Fruit fly (Drosophila melanogaster) whole organism, embryonic: ENCODE measurements around the gene CG11905.
A peak's percentile ranks its signal among the peaks of the same experiment; 100 is the strongest.

Source experiments
- Adf1 ChIP-seq: fragments of 200-800 bp; sonication (Bioruptor generic); IDR thresholded peaks from 2 replicates; pipeline ENCODE4 v1.3.6; 2022; ENCODE audit warnings: missing biosample characterization, missing genetic modification characterization
- Antp ChIP-seq: fragments of 200-800 bp; sonication (Bioruptor generic); optimal IDR thresholded peaks from 3 replicates; lab custom pipeline; 2016; ENCODE audit warnings: missing biosample characterization, missing genetic modification characterization
- CG10959 ChIP-seq: fragments of 200-800 bp; sonication (Bioruptor generic); IDR thresholded peaks from 2 replicates; pipeline ENCODE4 v1.3.6; 2022; ENCODE audit warnings: missing biosample characterization, missing genetic modification characterization
- CG11247 ChIP-seq: fragments of 200-800 bp; sonication (Bioruptor generic); IDR thresholded peaks from 2 replicates; pipeline ENCODE4 v1.3.6; 2022; ENCODE audit warnings: missing biosample characterization, missing genetic modification characterization
- CG11504 ChIP-seq: fragments of 200-800 bp; sonication (Bioruptor generic); optimal IDR thresholded peaks from 3 replicates; lab custom pipeline; 2019; ENCODE audit warnings: missing biosample characterization, mild to moderate bottlenecking, missing genetic modification characterization, moderate library complexity
- CG11560 ChIP-seq: fragments of 200-800 bp; sonication (Bioruptor generic); IDR thresholded peaks from 3 replicates; pipeline ENCODE4 v1.3.6; 2022; ENCODE audit warnings: missing biosample characterization, missing genetic modification characterization
- CG11696 ChIP-seq: fragments of 200-800 bp; sonication (Bioruptor generic); IDR thresholded peaks from 2 replicates; pipeline ENCODE4 v1.3.6; 2022; ENCODE audit warnings: missing biosample characterization, missing genetic modification characterization
- CG14710 ChIP-seq: fragments of 200-800 bp; sonication (Bioruptor generic); optimal IDR thresholded peaks from 3 replicates; lab custom pipeline; 2019; ENCODE audit warnings: missing biosample characterization, mild to moderate bottlenecking, missing genetic modification characterization, moderate library complexity
- CG15514 ChIP-seq: fragments of 200-800 bp; sonication (Bioruptor generic); optimal IDR thresholded peaks from 3 replicates; lab custom pipeline; 2017; ENCODE audit warnings: missing biosample characterization, missing genetic modification characterization, mild to moderate bottlenecking, moderate library complexity, missing genetic modification reagents
- CG17829 ChIP-seq: fragments of 200-800 bp; optimal IDR thresholded peaks from 2 replicates; lab custom pipeline; 2019; ENCODE audit warnings: missing biosample characterization, mild to moderate bottlenecking, missing genetic modification characterization, moderate library complexity
- CG18619 ChIP-seq: fragments of 200-800 bp; sonication (Bioruptor generic); optimal IDR thresholded peaks from 3 replicates; lab custom pipeline; 2017; ENCODE audit warnings: missing biosample characterization, mild to moderate bottlenecking, missing genetic modification characterization
- CG30403 ChIP-seq: fragments of 200-800 bp; sonication (Bioruptor generic); optimal IDR thresholded peaks from 3 replicates; lab custom pipeline; 2016; ENCODE audit warnings: missing biosample characterization, missing genetic modification characterization
- CG42726 ChIP-seq: fragments of 200-800 bp; sonication (Bioruptor generic); IDR thresholded peaks from 2 replicates; pipeline ENCODE4 v1.3.6; 2022; ENCODE audit warnings: missing biosample characterization, missing genetic modification characterization; ENCODE audit not compliant: partially characterized antibody
- CG7839 ChIP-seq: fragments of 200-800 bp; sonication (Bioruptor generic); optimal IDR thresholded peaks from 3 replicates; lab custom pipeline; 2018; ENCODE audit warnings: missing biosample characterization, mild to moderate bottlenecking, missing genetic modification characterization, moderate library complexity
- CG8765 ChIP-seq: fragments of 200-800 bp; sonication (Bioruptor generic); IDR thresholded peaks from 2 replicates; pipeline ENCODE4 v1.3.6; 2022; ENCODE audit warnings: missing biosample characterization, missing genetic modification characterization
- CG9932 ChIP-seq: fragments of 200-800 bp; sonication (Bioruptor generic); IDR thresholded peaks from 2 replicates; pipeline ENCODE4 v1.3.6; 2022; ENCODE audit warnings: missing biosample characterization, missing genetic modification characterization
- Doc2 ChIP-seq: fragments of 200-800 bp; sonication (Bioruptor generic); IDR thresholded peaks from 2 replicates; pipeline ENCODE4 v1.3.6; 2022; ENCODE audit warnings: missing biosample characterization, missing genetic modification characterization
- E2f2 ChIP-seq: fragments of 200-800 bp; sonication (Bioruptor generic); IDR thresholded peaks from 2 replicates; pipeline ENCODE4 v1.3.6; 2022; ENCODE audit warnings: missing biosample characterization, missing genetic modification characterization
- Elba2 ChIP-seq: fragments of 200-800 bp; sonication (Bioruptor generic); optimal IDR thresholded peaks from 3 replicates; lab custom pipeline; 2016; ENCODE audit warnings: missing biosample characterization, missing genetic modification characterization
- HmgZ ChIP-seq: fragments of 200-800 bp; sonication (Bioruptor generic); optimal IDR thresholded peaks from 2 replicates; lab custom pipeline; 2018; ENCODE audit warnings: missing biosample characterization, mild to moderate bottlenecking, missing genetic modification characterization
- Hr78 ChIP-seq, 2 experiments: fragments of 200-800 bp in 1 of 2; fragments of >200 bp in 1 of 2; sonication (Bioruptor generic) in 1 of 2; optimal IDR thresholded peaks; 2 replicates each; lab custom pipeline; 2017 to 2019; ENCODE audit warnings: missing biosample characterization in 2 of 2, missing genetic modification characterization in 2 of 2, mild to moderate bottlenecking in 1 of 2, moderate library complexity in 1 of 2
- Meics ChIP-seq: fragments of 200-800 bp; sonication (Bioruptor generic); optimal IDR thresholded peaks from 2 replicates; lab custom pipeline; 2017; ENCODE audit warnings: missing biosample characterization, mild to moderate bottlenecking, missing genetic modification characterization
- Mes4 ChIP-seq: fragments of 200-800 bp; sonication (Bioruptor generic); optimal IDR thresholded peaks from 2 replicates; lab custom pipeline; 2016; ENCODE audit warnings: missing biosample characterization, missing genetic modification characterization
- NfI ChIP-seq: fragments of 200-800 bp; sonication (Bioruptor generic); optimal IDR thresholded peaks from 3 replicates; lab custom pipeline; 2018; ENCODE audit warnings: missing biosample characterization, mild to moderate bottlenecking, missing genetic modification characterization, moderate library complexity
- Sox102F ChIP-seq: fragments of 200-800 bp; sonication (Bioruptor generic); optimal IDR thresholded peaks from 2 replicates; lab custom pipeline; 2018; ENCODE audit warnings: missing biosample characterization, mild to moderate bottlenecking, missing genetic modification characterization, moderate library complexity
- Taf1 ChIP-seq: fragments of 200-800 bp; sonication (Bioruptor generic); IDR thresholded peaks from 2 replicates; pipeline ENCODE4 v1.3.6; 2022; ENCODE audit warnings: missing biosample characterization, missing genetic modification characterization
- Usf ChIP-seq: fragments of 200-800 bp; sonication (Bioruptor generic); optimal IDR thresholded peaks from 2 replicates; lab custom pipeline; 2017; ENCODE audit warnings: missing genotype, missing biosample characterization, missing genetic modification characterization
- abd-A ChIP-seq: fragments of 200-800 bp; sonication (Bioruptor generic); optimal IDR thresholded peaks from 3 replicates; lab custom pipeline; 2019; ENCODE audit warnings: missing biosample characterization, mild to moderate bottlenecking, missing genetic modification characterization, moderate library complexity
- amos ChIP-seq: fragments of 200-800 bp; sonication (Bioruptor generic); IDR thresholded peaks from 2 replicates; pipeline ENCODE4 v1.3.6; 2022; ENCODE audit warnings: missing biosample characterization, missing genetic modification characterization; ENCODE audit not compliant: partially characterized antibody
- dm ChIP-seq: fragments of 200-800 bp; sonication (Bioruptor generic); optimal IDR thresholded peaks from 3 replicates; lab custom pipeline; 2016; ENCODE audit warnings: missing biosample characterization, missing genetic modification characterization
- dpn ChIP-seq, 2 experiments: fragments of 200-800 bp; sonication (Bioruptor generic); optimal IDR thresholded peaks; 3 replicates each; lab custom pipeline; 2016; ENCODE audit warnings: missing biosample characterization in 2 of 2, missing genetic modification characterization in 2 of 2
- fd3F ChIP-seq: fragments of 200-800 bp; sonication (Bioruptor generic); optimal IDR thresholded peaks from 2 replicates; lab custom pipeline; 2018; ENCODE audit warnings: missing biosample characterization, mild to moderate bottlenecking, missing genetic modification characterization, moderate library complexity
- gcm ChIP-seq: fragments of 200-800 bp; sonication (Bioruptor generic); optimal IDR thresholded peaks from 2 replicates; lab custom pipeline; 2019; ENCODE audit warnings: missing biosample characterization, mild to moderate bottlenecking, missing genetic modification characterization, moderate library complexity
- gsb ChIP-seq: fragments of 200-800 bp; sonication (Bioruptor generic); IDR thresholded peaks from 2 replicates; pipeline ENCODE4 v1.3.6; 2022; ENCODE audit warnings: missing biosample characterization, missing genetic modification characterization
- ind ChIP-seq: fragments of 200-800 bp; sonication (Bioruptor generic); optimal IDR thresholded peaks from 3 replicates; lab custom pipeline; 2016; ENCODE audit warnings: missing biosample characterization, missing genetic modification characterization
- kah ChIP-seq: fragments of 200-800 bp; sonication (Bioruptor generic); optimal IDR thresholded peaks from 2 replicates; lab custom pipeline; 2018; ENCODE audit warnings: missing biosample characterization, mild to moderate bottlenecking, missing genetic modification characterization
- luna ChIP-seq: fragments of 200-800 bp; sonication (Bioruptor generic); optimal IDR thresholded peaks from 2 replicates; lab custom pipeline; 2016; ENCODE audit warnings: missing biosample characterization, missing genetic modification characterization
- mld ChIP-seq: fragments of 200-800 bp; sonication (Bioruptor generic); IDR thresholded peaks from 3 replicates; pipeline ENCODE4 v1.3.6; 2022; ENCODE audit warnings: missing biosample characterization, missing genetic modification characterization; ENCODE audit not compliant: partially characterized antibody
- nerfin-2 ChIP-seq: fragments of 200-800 bp; sonication (Bioruptor generic); IDR thresholded peaks from 2 replicates; pipeline ENCODE4 v1.3.6; 2022; ENCODE audit warnings: missing biosample characterization, missing genetic modification characterization; ENCODE audit not compliant: partially characterized antibody
- pan ChIP-seq, 4 experiments: fragments of >200 bp in 3 of 4; fragments of 200-800 bp in 1 of 4; sonication (Bioruptor generic) in 1 of 4; optimal IDR thresholded peaks in 3 of 4; IDR thresholded peaks in 1 of 4; 2 replicates each; pipeline versions ENCODE4 v1.3.6 to Lab custom; 2017 to 2022; ENCODE audit warnings: missing biosample characterization in 2 of 4, missing genetic modification characterization in 2 of 4, mixed read lengths in 1 of 4
- prd ChIP-seq, 3 experiments: fragments of >200 bp in 2 of 3; fragments of 200-800 bp in 1 of 3; sonication (Bioruptor generic) in 1 of 3; optimal IDR thresholded peaks in 2 of 3; IDR thresholded peaks in 1 of 3; 2 replicates in 2 of 3; 3 replicates in 1 of 3; pipeline versions ENCODE4 v1.3.6 to Lab custom; 2017 to 2022; ENCODE audit warnings: missing biosample characterization in 1 of 3, missing genetic modification characterization in 1 of 3
- ranshi ChIP-seq: fragments of 200-800 bp; sonication (Bioruptor generic); IDR thresholded peaks from 2 replicates; pipeline ENCODE4 v1.3.6; 2022; ENCODE audit warnings: missing biosample characterization, missing genetic modification characterization
- ro ChIP-seq: fragments of 200-800 bp; sonication (Bioruptor generic); IDR thresholded peaks from 2 replicates; pipeline ENCODE4 v1.3.6; 2022; ENCODE audit warnings: missing biosample characterization, missing genetic modification characterization
- sens ChIP-seq: fragments of 200-800 bp; sonication (Bioruptor generic); peaks from one replicate; lab custom pipeline; 2016; ENCODE audit warnings: missing biosample characterization, missing genetic modification characterization
- sisA ChIP-seq: fragments of 200-800 bp; sonication (Bioruptor generic); IDR thresholded peaks from 2 replicates; pipeline ENCODE4 v1.3.6; 2022; ENCODE audit warnings: missing biosample characterization, missing genetic modification characterization
- sob ChIP-seq: fragments of 200-800 bp; sonication (Bioruptor generic); IDR thresholded peaks from 2 replicates; pipeline ENCODE4 v1.3.6; 2022; ENCODE audit warnings: missing biosample characterization, missing genetic modification characterization
- stc ChIP-seq: fragments of 200-800 bp; sonication (Bioruptor generic); IDR thresholded peaks from 2 replicates; pipeline ENCODE4 v1.3.6; 2022; ENCODE audit warnings: missing biosample characterization, missing genetic modification characterization
- unpg ChIP-seq: fragments of 200-800 bp; sonication (Bioruptor generic); optimal IDR thresholded peaks from 3 replicates; lab custom pipeline; 2018; ENCODE audit warnings: missing biosample characterization, mild to moderate bottlenecking, missing genetic modification characterization, moderate library complexity
- wek ChIP-seq: fragments of 200-800 bp; sonication (Bioruptor generic); optimal IDR thresholded peaks from 3 replicates; lab custom pipeline; 2018; ENCODE audit warnings: missing biosample characterization, mild to moderate bottlenecking, missing genetic modification characterization, moderate library complexity

CG11905 gene

DNA sequence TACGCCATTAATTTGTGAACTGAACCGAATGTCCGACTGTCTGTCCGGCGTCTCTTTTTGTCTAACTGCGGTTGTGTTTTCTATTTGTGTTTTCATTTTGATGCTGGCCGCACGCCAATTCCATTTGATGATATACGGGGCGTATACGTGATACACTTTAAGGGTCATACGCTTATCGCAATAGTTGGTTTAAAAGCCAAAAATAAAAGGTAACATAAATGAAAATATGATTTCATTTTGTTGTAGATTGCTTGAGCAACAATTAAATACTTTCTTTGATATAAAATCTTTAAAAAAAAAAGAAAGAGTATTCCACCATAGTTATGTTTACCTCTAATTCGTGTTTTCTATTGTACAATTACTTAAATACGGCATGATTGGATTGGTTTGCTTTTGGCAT is 50.3 kb downstream of the CG11905 start (continued):
- TF ChIP-seq nerfin-2 (no peak), Antp (GFP tag; lab: Kevin White, UChicago) (no peak), Adf1 (peak; percentile 34; the same call in 1 of the 2 replicates), CG9932 (peak; percentile 65), CG14710 (tag; lab: Kevin White, UChicago) (no peak), Taf1 (0 out of 2 replicates have a peak, but pooled peaks have one; percentile 9), Hr78 (GFP tag; optimal IDR thresholded peaks at IDR 0.05; lab: Kevin White, UChicago) (no peak), CG18619 (GFP tag; lab: Kevin White, UChicago) (no peak), CG7839 (peak; percentile 43), kah (GFP tag; lab: Kevin White, UChicago) (no peak), CG42726 (GFP tag; lab: Robert Waterston, UW) (no peak), gsb (0 out of 2 replicates have a peak, but pooled peaks have one; percentile 37), mld (GFP tag; lab: Robert Waterston, UW) (no peak), Mes4 (GFP tag; lab: Kevin White, UChicago) (no peak), luna (GFP tag; lab: Kevin White, UChicago) (no peak), CG8765 (GFP tag; lab: Robert Waterston, UW) (no peak), amos (GFP tag; lab: Robert Waterston, UW) (no peak), pan (optimal IDR thresholded peaks at IDR 0.05; lab: Kevin White, UChicago) (no peak), pan (GFP tag; optimal IDR thresholded peaks at IDR 0.05 in 1 of 2, IDR thresholded peaks at IDR 0.05 in 1 of 2) (peak in 1 of 2 experiments; percentile 72), ranshi (GFP tag; lab: Robert Waterston, UW) (0 out of 2 replicates have a peak, but pooled peaks have one; percentile 45), Usf (no peak), dpn (GFP tag; optimal IDR thresholded peaks at IDR 0.05; lab: Kevin White, UChicago) (peak in 1 of 2 experiments; percentile 6), sisA (GFP tag; lab: Robert Waterston, UW) (no peak), CG30403 (GFP tag; lab: Kevin White, UChicago) (peak; percentile 25), CG15514 (peak; percentile 40), Sox102F (GFP tag; lab: Kevin White, UChicago) (peak; percentile 10), dm (GFP tag; lab: Kevin White, UChicago) (no peak), E2f2 (GFP tag; lab: Robert Waterston, UW) (0 out of 2 replicates have a peak, but pooled peaks have one; percentile 26), gcm (no peak), ind (GFP tag; lab: Kevin White, UChicago) (peak; percentile 14), CG11560 (tag; lab: Robert Waterston, UW) (0 out of 3 replicates have a peak, but pooled peaks have one; percentile 19), unpg (GFP tag; lab: Kevin White, UChicago) (peak; percentile 34), CG10959 (GFP tag; lab: Robert Waterston, UW) (no peak), abd-A (peak; percentile 14), CG11247 (GFP tag; lab: Robert Waterston, UW) (0 out of 2 replicates have a peak, but pooled peaks have one; percentile 11), wek (GFP tag; lab: Kevin White, UChicago) (no peak), CG11504 (tag; lab: Kevin White, UChicago) (peak; percentile 47), CG11696 (GFP tag; lab: Robert Waterston, UW) (0 out of 2 replicates have a peak, but pooled peaks have one; percentile 13), ro (GFP tag; lab: Robert Waterston, UW) (no peak), sens (GFP tag; lab: Kevin White, UChicago) (peak; percentile 15), stc (GFP tag; lab: Robert Waterston, UW) (peak; percentile 44; the same call in 1 of the 2 replicates), prd (optimal IDR thresholded peaks at IDR 0.05; lab: Kevin White, UChicago) (no peak), prd (GFP tag; IDR thresholded peaks at IDR 0.05; lab: Robert Waterston, UW) (0 out of 3 replicates have a peak, but pooled peaks have one; percentile 22), fd3F (GFP tag; lab: Kevin White, UChicago) (peak; percentile 24), Elba2 (GFP tag; lab: Kevin White, UChicago) (no peak), NfI (GFP tag; lab: Kevin White, UChicago) (peak; percentile 30), Doc2 (no peak), CG17829 (tag; lab: Kevin White, UChicago) (no peak), sob (GFP tag; lab: Robert Waterston, UW) (peak; percentile 45; the same call in 1 of the 2 replicates), Meics (peak; percentile 56), HmgZ (no peak)
